Worm (Caenorhabditis elegans) whole organism, L4 larva: ENCODE results near the gene C47G2.4.

Source experiments
- D1046.2 ChIP-seq: fragments of 200-800 bp; sonication (Bioruptor generic); IDR thresholded peaks from 2 replicates; pipeline ENCODE4 v1.3.6; 2022; ENCODE audit warnings: missing genetic modification characterization, missing compliant biosample characterization
- F49E8.2 ChIP-seq: sonication (generic microtip); optimal IDR thresholded peaks from 2 replicates; lab custom pipeline; 2016; ENCODE audit warnings: missing compliant biosample characterization, mild to moderate bottlenecking, missing genetic modification characterization, borderline replicate concordance
- R02D3.7 ChIP-seq: fragments of 150-350 bp; sonication (generic microtip); optimal IDR thresholded peaks from 3 replicates; lab custom pipeline; 2014; ENCODE audit warnings: missing biosample characterization, missing genetic modification characterization
- ZK337.2 ChIP-seq: fragments of 200-800 bp; sonication (Bioruptor generic); IDR thresholded peaks from 2 replicates; pipeline ENCODE4 v1.3.6; 2022; ENCODE audit warnings: missing genetic modification reagents, missing genetic modification characterization, missing compliant biosample characterization
- ZK546.5 ChIP-seq, 2 experiments: sonication (generic microtip); optimal IDR thresholded peaks; 2 replicates each; lab custom pipeline; 2017; ENCODE audit warnings: missing biosample characterization in 2 of 2, missing genetic modification characterization in 2 of 2
- ama-1 ChIP-seq: fragments of 150-350 bp; optimal IDR thresholded peaks from 2 replicates; lab custom pipeline; 2014; ENCODE audit warnings: inconsistent platforms, mixed read lengths
- arid-1 ChIP-seq: fragments of 200-800 bp; sonication (Bioruptor generic); conservative IDR thresholded peaks from 2 replicates; pipeline ENCODE4 v1.3.6; 2022; ENCODE audit warnings: missing genetic modification reagents, missing genetic modification characterization, missing compliant biosample characterization
- ceh-28 ChIP-seq: fragments of 150-350 bp; optimal IDR thresholded peaks from 2 replicates; lab custom pipeline; 2014; ENCODE audit warnings: missing biosample characterization, missing genetic modification reagents, missing genetic modification characterization
- ceh-82 ChIP-seq: sonication (generic microtip); optimal IDR thresholded peaks from 2 replicates; lab custom pipeline; 2017; ENCODE audit warnings: missing biosample characterization, missing genetic modification characterization
- ces-1 ChIP-seq: fragments of 150-350 bp; sonication (generic microtip); optimal IDR thresholded peaks from 4 replicates; lab custom pipeline; 2014; ENCODE audit warnings: missing biosample characterization, missing genetic modification reagents, missing genetic modification characterization
- ctbp-1 ChIP-seq: fragments of 200-800 bp; sonication (Bioruptor generic); IDR thresholded peaks from 2 replicates; pipeline ENCODE4 v1.3.6; 2022; ENCODE audit warnings: missing genetic modification reagents, missing genetic modification characterization, missing compliant biosample characterization
- daf-19 ChIP-seq: fragments of 200-800 bp; sonication (Bioruptor generic); conservative IDR thresholded peaks from 2 replicates; pipeline ENCODE4 v1.3.6; 2022; ENCODE audit warnings: missing genetic modification characterization, missing compliant biosample characterization
- daf-8 ChIP-seq: fragments of 200-800 bp; sonication (Bioruptor generic); IDR thresholded peaks from 2 replicates; pipeline ENCODE4 v1.3.6; 2022; ENCODE audit warnings: missing genetic modification characterization, missing compliant biosample characterization
- dmd-8 ChIP-seq: fragments of 200-800 bp; sonication (Bioruptor generic); IDR thresholded peaks from 2 replicates; pipeline ENCODE4 v1.3.6; 2022; ENCODE audit warnings: missing genetic modification characterization, missing compliant biosample characterization
- dve-1 ChIP-seq: sonication (generic microtip); optimal IDR thresholded peaks from 2 replicates; lab custom pipeline; 2017; ENCODE audit warnings: antibody characterized with exemption, mild to moderate bottlenecking, missing genetic modification characterization, missing compliant biosample characterization; ENCODE audit not compliant: insufficient read depth
- egl-27 ChIP-seq: sonication (generic microtip); optimal IDR thresholded peaks from 3 replicates; lab custom pipeline; 2017; ENCODE audit warnings: missing biosample characterization, missing genetic modification reagents, missing genetic modification characterization
- fkh-10 ChIP-seq: fragments of 150-350 bp; optimal IDR thresholded peaks from 2 replicates; lab custom pipeline; 2014; ENCODE audit warnings: missing biosample characterization, missing genetic modification reagents, missing genetic modification characterization
- gei-8 ChIP-seq: fragments of 200-800 bp; sonication (Bioruptor generic); optimal IDR thresholded peaks from 2 replicates; lab custom pipeline; 2018; ENCODE audit warnings: mild to moderate bottlenecking, missing genetic modification characterization, missing compliant biosample characterization
- hlh-11 ChIP-seq: fragments of 200-800 bp; sonication (Bioruptor generic); optimal IDR thresholded peaks from 2 replicates; lab custom pipeline; 2018; ENCODE audit warnings: mild to moderate bottlenecking, missing genetic modification characterization, missing compliant biosample characterization
- jun-1 ChIP-seq: fragments of 150-350 bp; optimal IDR thresholded peaks from 2 replicates; lab custom pipeline; 2014; ENCODE audit warnings: missing biosample characterization, missing genetic modification reagents, missing genetic modification characterization
- lin-13 ChIP-seq: fragments of 150-350 bp; optimal IDR thresholded peaks from 2 replicates; lab custom pipeline; 2014; ENCODE audit warnings: missing biosample characterization, missing genetic modification reagents, missing genetic modification characterization
- lin-15B ChIP-seq: fragments of 150-350 bp; sonication (generic microtip); optimal IDR thresholded peaks from 3 replicates; lab custom pipeline; 2014; ENCODE audit warnings: missing biosample characterization, missing genetic modification characterization
- lin-38 ChIP-seq: fragments of 200-800 bp; sonication (Bioruptor generic); IDR thresholded peaks from 2 replicates; pipeline ENCODE4 v1.3.6; 2022; ENCODE audit warnings: missing genetic modification reagents, missing genetic modification characterization, missing compliant biosample characterization
- lir-3 ChIP-seq: sonication (generic microtip); optimal IDR thresholded peaks from 2 replicates; lab custom pipeline; 2016; ENCODE audit warnings: mild to moderate bottlenecking, missing genetic modification characterization, missing compliant biosample characterization
- mxl-3 ChIP-seq: fragments of 200-800 bp; sonication (Bioruptor generic); optimal IDR thresholded peaks from 2 replicates; lab custom pipeline; 2018; ENCODE audit warnings: mild to moderate bottlenecking, missing genetic modification characterization, missing compliant biosample characterization
- nhr-10 ChIP-seq: fragments of 150-350 bp; optimal IDR thresholded peaks from 2 replicates; lab custom pipeline; 2014; ENCODE audit warnings: missing biosample characterization, missing genetic modification characterization
- nhr-111 ChIP-seq: fragments of 200-800 bp; sonication (Bioruptor generic); optimal IDR thresholded peaks from 2 replicates; lab custom pipeline; 2018; ENCODE audit warnings: mild to moderate bottlenecking, missing genetic modification characterization, missing compliant biosample characterization
- nhr-28 ChIP-seq: fragments of 150-350 bp; optimal IDR thresholded peaks from 2 replicates; lab custom pipeline; 2014; ENCODE audit warnings: missing biosample characterization, missing genetic modification characterization
- rbr-2 ChIP-seq: sonication (generic microtip); optimal IDR thresholded peaks from 2 replicates; lab custom pipeline; 2016; ENCODE audit warnings: missing genotype, missing genetic modification characterization, missing compliant biosample characterization
- sdz-12 ChIP-seq: fragments of 200-800 bp; sonication (Bioruptor generic); optimal IDR thresholded peaks from 2 replicates; lab custom pipeline; 2018; ENCODE audit warnings: mild to moderate bottlenecking, missing genetic modification characterization, missing compliant biosample characterization
- set-16 ChIP-seq: fragments of 200-800 bp; sonication (Bioruptor generic); IDR thresholded peaks from 2 replicates; pipeline ENCODE4 v1.3.6; 2022; ENCODE audit warnings: missing genetic modification reagents, missing genetic modification characterization, missing compliant biosample characterization
- skn-1 ChIP-seq: fragments of 150-350 bp; optimal IDR thresholded peaks from 2 replicates; lab custom pipeline; 2014; ENCODE audit warnings: missing biosample characterization, missing genetic modification characterization
- snpc-1.2 ChIP-seq: fragments of 200-800 bp; sonication (Bioruptor generic); IDR thresholded peaks from 2 replicates; pipeline ENCODE4 v1.3.6; 2022; ENCODE audit warnings: missing genetic modification reagents, missing genetic modification characterization, missing compliant biosample characterization
- spr-1 ChIP-seq: sonication (generic microtip); optimal IDR thresholded peaks from 2 replicates; lab custom pipeline; 2016; ENCODE audit warnings: mild to moderate bottlenecking, missing genetic modification characterization, missing compliant biosample characterization
- spr-3 ChIP-seq: fragments of 200-800 bp; sonication (Bioruptor generic); optimal IDR thresholded peaks from 2 replicates; lab custom pipeline; 2018; ENCODE audit warnings: mild to moderate bottlenecking, missing genetic modification characterization, missing compliant biosample characterization
- unc-130 ChIP-seq: sonication (generic microtip); optimal IDR thresholded peaks from 2 replicates; lab custom pipeline; 2016; ENCODE audit warnings: missing genetic modification reagents, missing genetic modification characterization, missing compliant biosample characterization
- vab-7 ChIP-seq: fragments of 200-800 bp; sonication (Bioruptor generic); IDR thresholded peaks from 2 replicates; pipeline ENCODE4 v1.3.6; 2022; ENCODE audit warnings: missing genetic modification reagents, missing genetic modification characterization, missing compliant biosample characterization
- zag-1 ChIP-seq: fragments of 150-350 bp; optimal IDR thresholded peaks from 2 replicates; lab custom pipeline; 2014; ENCODE audit warnings: missing biosample characterization, missing genetic modification characterization
- zip-11 ChIP-seq: fragments of 200-800 bp; sonication (Bioruptor generic); IDR thresholded peaks from 2 replicates; pipeline ENCODE4 v1.3.6; 2022; ENCODE audit warnings: missing genetic modification characterization, missing compliant biosample characterization
- zip-2 ChIP-seq: fragments of 150-350 bp; optimal IDR thresholded peaks from 2 replicates; lab custom pipeline; 2014; ENCODE audit warnings: missing biosample characterization, missing genetic modification characterization
- ztf-7 ChIP-seq: fragments of 150-350 bp; optimal IDR thresholded peaks from 2 replicates; lab custom pipeline; 2014; ENCODE audit warnings: missing biosample characterization, missing genetic modification characterization

The C47G2.4 gene

DNA sequence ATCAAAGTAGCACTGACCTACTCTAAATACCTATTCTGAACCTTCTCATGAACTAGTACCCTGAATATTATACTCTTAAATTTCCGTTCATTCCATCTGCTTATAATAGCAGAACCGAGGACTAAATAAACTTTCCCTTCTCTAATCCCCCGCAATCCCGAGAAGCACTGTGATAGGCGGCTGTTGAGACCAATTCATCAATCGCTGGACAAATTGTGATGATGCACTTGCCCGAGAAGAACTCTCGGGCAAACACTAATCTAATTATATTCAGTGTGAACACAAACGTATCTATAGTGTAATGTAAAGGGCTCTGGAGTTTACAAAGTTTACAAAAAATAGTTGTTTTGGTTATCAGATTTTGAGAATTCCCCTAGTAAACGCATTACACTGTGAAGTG, 18.5 kb downstream of the C47G2.4 start:
- TF ChIP-seq zag-1 (tag; lab: Kevin White, UChicago), result no peak
- TF ChIP-seq mxl-3 (GFP tag; lab: Kevin White, UChicago), result no peak
- no peak for TF ChIP-seq unc-130 (GFP tag; lab: Kevin White, UChicago)
- no peak for TF ChIP-seq hlh-11 (tag; lab: Kevin White, UChicago)
- no peak for TF ChIP-seq nhr-28 (tag; lab: Kevin White, UChicago)
- TF ChIP-seq sdz-12 (GFP tag; lab: Kevin White, UChicago), result no peak
- no peak for TF ChIP-seq skn-1 (tag; lab: Kevin White, UChicago)
- TF ChIP-seq ZK337.2 (GFP tag; lab: Robert Waterston, UW), result no peak
- no peak for TF ChIP-seq vab-7 (GFP tag; lab: Robert Waterston, UW)
- no peak for TF ChIP-seq arid-1 (GFP tag; lab: Robert Waterston, UW)
- no peak for TF ChIP-seq R02D3.7
- TF ChIP-seq ZK546.5 (tag; optimal IDR thresholded peaks at IDR 0.05; lab: Kevin White, UChicago), result no peak
- no peak for TF ChIP-seq lin-38 (GFP tag; lab: Robert Waterston, UW)
- no peak for TF ChIP-seq daf-19 (GFP tag; lab: Robert Waterston, UW)
- TF ChIP-seq dve-1, result no peak
- no peak for TF ChIP-seq ztf-7
- no peak for TF ChIP-seq egl-27 (tag; lab: Kevin White, UChicago)
- TF ChIP-seq ama-1 (lab: Kevin White, UChicago), result no peak
- no peak for TF ChIP-seq dmd-8 (GFP tag; lab: Robert Waterston, UW)

DNA sequence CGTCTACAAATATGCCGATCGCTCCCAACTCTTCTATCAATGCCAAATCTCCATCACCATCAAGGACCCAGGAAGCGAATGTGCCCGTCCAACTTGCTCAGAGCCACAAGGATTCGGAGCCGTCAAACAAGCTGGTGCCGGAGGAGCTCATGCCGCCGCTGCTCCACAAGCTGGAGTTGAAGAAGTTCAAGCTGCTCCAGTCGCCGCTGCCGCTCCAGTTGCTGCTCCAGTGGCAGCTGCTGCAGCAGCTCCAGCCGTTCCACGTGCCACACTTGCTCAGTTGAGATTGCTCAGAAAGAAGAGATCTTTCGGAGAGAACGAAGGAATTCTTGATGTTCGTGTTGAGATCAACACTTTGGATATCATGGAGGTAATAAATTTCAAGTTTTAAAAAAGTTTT, 22.6 kb downstream of the C47G2.4 start:
- TF ChIP-seq set-16, result peak; percentile 91
- TF ChIP-seq mxl-3 (GFP tag; lab: Kevin White, UChicago), result no peak

DNA sequence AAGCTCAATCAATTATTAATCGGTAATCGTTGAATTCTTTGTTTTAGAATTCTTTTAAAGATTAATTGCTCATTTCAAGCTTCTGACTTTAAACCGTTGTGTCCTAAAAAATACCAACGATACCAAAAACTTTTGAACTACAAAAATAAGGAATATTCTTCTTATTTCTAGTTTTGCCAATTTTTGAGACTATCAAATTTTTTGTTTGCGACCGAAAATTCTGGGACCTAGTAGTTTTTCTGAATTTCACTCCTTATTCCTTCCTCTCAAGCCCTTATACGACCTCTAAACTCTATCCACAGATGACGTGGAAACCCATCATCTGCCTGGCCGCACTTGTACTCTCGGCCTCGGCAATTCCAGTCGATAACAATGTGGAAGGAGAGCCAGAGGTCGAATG, 24.6 kb downstream of the C47G2.4 start, which contains the start of gene cut-1:
TSS of gene cut-1 (plus strand) at position 301 of the 400 bp plus-strand sequence.
- TF ChIP-seq D1046.2 (no peak), gei-8 (GFP tag; lab: Kevin White, UChicago) (no peak), ceh-82 (tag; lab: Kevin White, UChicago) (no peak), lin-38 (GFP tag; lab: Robert Waterston, UW) (no peak), dmd-8 (GFP tag; lab: Robert Waterston, UW) (no peak), ctbp-1 (GFP tag; lab: Robert Waterston, UW) (no peak), jun-1 (no peak), snpc-1.2 (GFP tag; lab: Robert Waterston, UW) (no peak), spr-1 (tag; lab: Kevin White, UChicago) (no peak), nhr-111 (GFP tag; lab: Kevin White, UChicago) (no peak), rbr-2 (tag; lab: Kevin White, UChicago) (no peak), unc-130 (GFP tag; lab: Kevin White, UChicago) (no peak), nhr-28 (tag; lab: Kevin White, UChicago) (no peak), ces-1 (no peak), spr-3 (GFP tag; lab: Kevin White, UChicago) (no peak), lir-3 (tag; lab: Kevin White, UChicago) (no peak), ceh-28 (tag; lab: Kevin White, UChicago) (no peak), nhr-10 (tag; lab: Kevin White, UChicago) (no peak), fkh-10 (GFP tag; lab: Kevin White, UChicago) (no peak), zip-2 (tag; lab: Kevin White, UChicago) (no peak)

DNA sequence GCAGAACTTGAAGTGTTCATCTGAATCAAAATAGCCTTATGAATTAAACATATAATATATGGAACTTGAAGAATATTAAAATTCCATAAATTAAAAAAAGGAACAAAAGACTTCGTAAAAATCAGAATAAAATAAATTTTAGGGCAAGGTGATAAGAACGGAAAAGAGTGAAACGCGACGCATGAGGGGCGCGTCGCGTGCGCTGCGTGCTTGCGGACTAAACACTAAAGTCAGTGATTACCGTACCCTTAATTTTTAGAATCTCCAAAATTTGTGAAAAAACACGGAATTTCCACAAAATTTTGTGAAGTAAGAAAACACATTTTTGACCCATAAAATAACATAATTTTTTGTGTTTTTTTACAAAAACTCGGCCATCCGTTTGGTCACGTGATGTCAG, 32.2 kb downstream of the C47G2.4 start, which contains the start of gene T05B9.1:
TSS of gene T05B9.1 (minus strand) at position 20 of the 400 bp plus-strand sequence.
- TF ChIP-seq zip-11, result no peak
- TF ChIP-seq F49E8.2, result no peak
- TF ChIP-seq lin-15B, result no peak
- no peak for TF ChIP-seq daf-8 (GFP tag; lab: Robert Waterston, UW)
- no peak for TF ChIP-seq D1046.2
- TF ChIP-seq lin-13 (GFP tag; lab: Kevin White, UChicago), result no peak
